Worm (Caenorhabditis elegans): Measurements from ENCODE around the gene F46B6.10.

The F46B6.10 gene

ce11 chrV:9755725-9756124 lies 46.1 kb downstream of the F46B6.10 start, which contains the start of gene F58E6.8:
F58E6.8 (minus strand) TSS chrV:9755825.
- TF ChIP-seq tbx-37 (GFP tag; conservative IDR thresholded peaks at IDR 0.05) (no peak), tbx-11 (GFP tag; IDR thresholded peaks at IDR 0.05) (no peak), sea-1 (GFP tag; conservative IDR thresholded peaks at IDR 0.05) (no peak), B0310.2 (tag; optimal IDR thresholded peaks at IDR 0.05) (no peak)

ce11 chrV:9754459-9754858 lies 47.4 kb downstream of the F46B6.10 start, which contains the start of gene F58E6.5:
F58E6.5 (minus strand) TSS chrV:9754559.
- TF ChIP-seq B0310.2 (tag; optimal IDR thresholded peaks at IDR 0.05) (no peak), ceh-36 (tag; optimal IDR thresholded peaks at IDR 0.05) (no peak), ceh-13 (GFP tag; optimal IDR thresholded peaks at IDR 0.05) (no peak), sea-1 (GFP tag; conservative IDR thresholded peaks at IDR 0.05) (no peak), scrt-1 (GFP tag; IDR thresholded peaks at IDR 0.05) (no peak), tra-4 (tag; optimal IDR thresholded peaks at IDR 0.05) (no peak), hmbx-1 (tag; optimal IDR thresholded peaks at IDR 0.05) (no peak), ama-1 (optimal IDR thresholded peaks at IDR 0.05) (no peak), F13C5.2 (tag; optimal IDR thresholded peaks at IDR 0.05) (no peak), ets-7 (tag; optimal IDR thresholded peaks at IDR 0.05) (no peak), flt-1 (GFP tag; IDR thresholded peaks at IDR 0.05) (no peak), pes-1 (GFP tag; IDR thresholded peaks at IDR 0.05) (no peak), tbx-37 (GFP tag; conservative IDR thresholded peaks at IDR 0.05) (no peak), hmg-4 (GFP tag; optimal IDR thresholded peaks at IDR 0.05) (no peak), tbx-11 (GFP tag; IDR thresholded peaks at IDR 0.05) (no peak), hnd-1 (tag; optimal IDR thresholded peaks at IDR 0.05) (no peak), aly-1 (tag; optimal IDR thresholded peaks at IDR 0.05) (no peak)

ce11 chrV:9753554-9753953 lies 48.3 kb downstream of the F46B6.10 start:
- TF ChIP-seq hnd-1 (tag; optimal IDR thresholded peaks at IDR 0.05) = no peak
- TF ChIP-seq pes-1 (GFP tag; IDR thresholded peaks at IDR 0.05) = no peak
- TF ChIP-seq ets-7 (tag; optimal IDR thresholded peaks at IDR 0.05) = no peak
- no peak for TF ChIP-seq sea-1 (GFP tag; conservative IDR thresholded peaks at IDR 0.05)
- TF ChIP-seq ceh-13 (GFP tag; optimal IDR thresholded peaks at IDR 0.05) = no peak
- no peak for TF ChIP-seq B0310.2 (tag; optimal IDR thresholded peaks at IDR 0.05)
- no peak for TF ChIP-seq F13C5.2 (tag; optimal IDR thresholded peaks at IDR 0.05)
- TF ChIP-seq ama-1 (optimal IDR thresholded peaks at IDR 0.05) = no peak

ce11 chrV:9752918-9753317 lies 48.9 kb downstream of the F46B6.10 start, which contains the start of gene F58E6.6:
F58E6.6 (minus strand) TSS chrV:9753018.
- TF ChIP-seq hmg-4 (GFP tag; optimal IDR thresholded peaks at IDR 0.05) (no peak), B0310.2 (tag; optimal IDR thresholded peaks at IDR 0.05) (no peak), pes-1 (GFP tag; IDR thresholded peaks at IDR 0.05) (no peak), F13C5.2 (tag; optimal IDR thresholded peaks at IDR 0.05) (no peak), ceh-13 (GFP tag; optimal IDR thresholded peaks at IDR 0.05) (no peak), tbx-37 (GFP tag; conservative IDR thresholded peaks at IDR 0.05) (no peak), scrt-1 (GFP tag; IDR thresholded peaks at IDR 0.05) (no peak), ets-7 (tag; optimal IDR thresholded peaks at IDR 0.05) (no peak), ceh-36 (tag; optimal IDR thresholded peaks at IDR 0.05) (no peak), tra-4 (tag; optimal IDR thresholded peaks at IDR 0.05) (no peak)

Measured in whole organism, early embryonic.